Worm (Caenorhabditis elegans): Measurements from ENCODE around the gene srh-73.
A peak's percentile ranks its signal among the peaks of the same experiment; 100 is the strongest.

srh-73 gene

ce11 chrII:12511866-12512265, at the start of gene srh-73:
Gene srh-73 (plus strand): TSS chrII:12512166.
- no peak for TF ChIP-seq sea-1 (GFP tag; conservative IDR thresholded peaks at IDR 0.05)
- no peak for TF ChIP-seq hmbx-1 (tag; optimal IDR thresholded peaks at IDR 0.05)
- TF ChIP-seq aly-1 (tag; optimal IDR thresholded peaks at IDR 0.05): no peak
- no peak for TF ChIP-seq ceh-13 (GFP tag; optimal IDR thresholded peaks at IDR 0.05)
- TF ChIP-seq pes-1 (GFP tag; IDR thresholded peaks at IDR 0.05): no peak

ce11 chrII:12462244-12462643, 49.7 kb upstream of the srh-73 start, which contains the start of gene F15A4.2:
Gene F15A4.2 (plus strand): TSS chrII:12462544.
- TF ChIP-seq flt-1 (GFP tag; IDR thresholded peaks at IDR 0.05) (no peak), hnd-1 (tag; optimal IDR thresholded peaks at IDR 0.05) (no peak), tbx-37 (GFP tag; conservative IDR thresholded peaks at IDR 0.05) (no peak), ceh-13 (GFP tag; optimal IDR thresholded peaks at IDR 0.05) (no peak), tbx-11 (GFP tag; IDR thresholded peaks at IDR 0.05) (no peak), hmbx-1 (tag; optimal IDR thresholded peaks at IDR 0.05) (no peak), scrt-1 (GFP tag; IDR thresholded peaks at IDR 0.05) (no peak), sea-1 (GFP tag; conservative IDR thresholded peaks at IDR 0.05) (no peak), ama-1 (optimal IDR thresholded peaks at IDR 0.05) (no peak), hmg-4 (GFP tag; optimal IDR thresholded peaks at IDR 0.05) (no peak), B0310.2 (tag; optimal IDR thresholded peaks at IDR 0.05) (no peak), ceh-36 (tag; optimal IDR thresholded peaks at IDR 0.05) (no peak), aly-1 (tag; optimal IDR thresholded peaks at IDR 0.05) (no peak), ets-7 (tag; optimal IDR thresholded peaks at IDR 0.05) (no peak), pes-1 (GFP tag; IDR thresholded peaks at IDR 0.05) (no peak), tra-4 (tag; optimal IDR thresholded peaks at IDR 0.05) (no peak), F13C5.2 (tag; optimal IDR thresholded peaks at IDR 0.05) (no peak)

ce11 chrII:12465557-12465956, 46.4 kb upstream of the srh-73 start, which contains the start of gene sre-37:
Gene sre-37 (plus strand): TSS chrII:12465857.
- TF ChIP-seq hnd-1 (tag; optimal IDR thresholded peaks at IDR 0.05) (no peak), sea-1 (GFP tag; conservative IDR thresholded peaks at IDR 0.05) (no peak), B0310.2 (tag; optimal IDR thresholded peaks at IDR 0.05) (no peak), ets-7 (tag; optimal IDR thresholded peaks at IDR 0.05) (no peak), flt-1 (GFP tag; IDR thresholded peaks at IDR 0.05) (no peak), tbx-37 (GFP tag; conservative IDR thresholded peaks at IDR 0.05) (no peak), tbx-11 (GFP tag; IDR thresholded peaks at IDR 0.05) (no peak), F13C5.2 (tag; optimal IDR thresholded peaks at IDR 0.05) (no peak), aly-1 (tag; optimal IDR thresholded peaks at IDR 0.05) (no peak), hmbx-1 (tag; optimal IDR thresholded peaks at IDR 0.05) (no peak), pes-1 (GFP tag; IDR thresholded peaks at IDR 0.05) (no peak), ceh-13 (GFP tag; optimal IDR thresholded peaks at IDR 0.05) (no peak)

- TF ChIP-seq scrt-1 (GFP tag; IDR thresholded peaks at IDR 0.05) (no peak), hnd-1 (tag; optimal IDR thresholded peaks at IDR 0.05) (no peak), ceh-36 (tag; optimal IDR thresholded peaks at IDR 0.05) (peak; percentile 63), hmbx-1 (tag; optimal IDR thresholded peaks at IDR 0.05) (no peak), tbx-11 (GFP tag; IDR thresholded peaks at IDR 0.05) (no peak), ama-1 (optimal IDR thresholded peaks at IDR 0.05) (no peak), B0310.2 (tag; optimal IDR thresholded peaks at IDR 0.05) (no peak), ceh-13 (GFP tag; optimal IDR thresholded peaks at IDR 0.05) (no peak)
Measured at ce11 chrII:12467047-12467446, 44.9 kb upstream of the srh-73 start, which contains the start of gene srg-16. Gene srg-16 (plus strand): TSS chrII:12467133.

ce11 chrII:12471138-12471855, 40.7 kb upstream of the srh-73 start, which contains the start of the genes F15A4.5 and phat-8:
Gene F15A4.5 (minus strand): TSS chrII:12471238.
Gene phat-8 (plus strand): TSS chrII:12471805.
- TF ChIP-seq ceh-13 (GFP tag; optimal IDR thresholded peaks at IDR 0.05): no peak
- no peak for TF ChIP-seq hmg-4 (GFP tag; optimal IDR thresholded peaks at IDR 0.05)
- TF ChIP-seq pes-1 (GFP tag; IDR thresholded peaks at IDR 0.05): no peak
- TF ChIP-seq hmbx-1 (tag; optimal IDR thresholded peaks at IDR 0.05): no peak
- TF ChIP-seq tbx-37 (GFP tag; conservative IDR thresholded peaks at IDR 0.05): no peak
- TF ChIP-seq scrt-1 (GFP tag; IDR thresholded peaks at IDR 0.05): no peak
- no peak for TF ChIP-seq aly-1 (tag; optimal IDR thresholded peaks at IDR 0.05)
- no peak for TF ChIP-seq sea-1 (GFP tag; conservative IDR thresholded peaks at IDR 0.05)
- TF ChIP-seq ama-1 (optimal IDR thresholded peaks at IDR 0.05): no peak
- no peak for TF ChIP-seq F13C5.2 (tag; optimal IDR thresholded peaks at IDR 0.05)
- no peak for TF ChIP-seq flt-1 (GFP tag; IDR thresholded peaks at IDR 0.05)
- no peak for TF ChIP-seq tra-4 (tag; optimal IDR thresholded peaks at IDR 0.05)

- TF ChIP-seq ceh-36 (tag; optimal IDR thresholded peaks at IDR 0.05): no peak
- TF ChIP-seq flt-1 (GFP tag; IDR thresholded peaks at IDR 0.05): no peak
- TF ChIP-seq tra-4 (tag; optimal IDR thresholded peaks at IDR 0.05): no peak
Measured at ce11 chrII:12473406-12473805, 38.6 kb upstream of the srh-73 start, which contains the start of gene srg-17. Gene srg-17 (plus strand): TSS chrII:12473706.

- TF ChIP-seq aly-1 (tag; optimal IDR thresholded peaks at IDR 0.05) (no peak), hmbx-1 (tag; optimal IDR thresholded peaks at IDR 0.05) (no peak), sea-1 (GFP tag; conservative IDR thresholded peaks at IDR 0.05) (no peak), F13C5.2 (tag; optimal IDR thresholded peaks at IDR 0.05) (no peak)
Measured at ce11 chrII:12480811-12481210, 31.2 kb upstream of the srh-73 start, which contains the start of gene arrd-9. Gene arrd-9 (minus strand): TSS chrII:12480911.

ce11 chrII:12481645-12482044, 30.3 kb upstream of the srh-73 start:
- TF ChIP-seq tbx-37 (GFP tag; conservative IDR thresholded peaks at IDR 0.05) (no peak), ets-7 (tag; optimal IDR thresholded peaks at IDR 0.05) (no peak), aly-1 (tag; optimal IDR thresholded peaks at IDR 0.05) (no peak), tra-4 (tag; optimal IDR thresholded peaks at IDR 0.05) (no peak), ceh-13 (GFP tag; optimal IDR thresholded peaks at IDR 0.05) (no peak), F13C5.2 (tag; optimal IDR thresholded peaks at IDR 0.05) (no peak), B0310.2 (tag; optimal IDR thresholded peaks at IDR 0.05) (no peak), hmg-4 (GFP tag; optimal IDR thresholded peaks at IDR 0.05) (no peak), hnd-1 (tag; optimal IDR thresholded peaks at IDR 0.05) (no peak), hmbx-1 (tag; optimal IDR thresholded peaks at IDR 0.05) (no peak), flt-1 (GFP tag; IDR thresholded peaks at IDR 0.05) (no peak), pes-1 (GFP tag; IDR thresholded peaks at IDR 0.05) (no peak), sea-1 (GFP tag; conservative IDR thresholded peaks at IDR 0.05) (no peak), ama-1 (optimal IDR thresholded peaks at IDR 0.05) (no peak)

Data from whole organism, early embryonic.